Fruit fly (Drosophila melanogaster) whole organism, adult: ENCODE data around the gene CG4270.

Experiments used
- CG11617 ChIP-seq: fragments of 200-800 bp; sonication (Bioruptor generic); optimal IDR thresholded peaks from 2 replicates; lab custom pipeline; 2017; ENCODE audit warnings: mild to moderate bottlenecking, missing biosample characterization, missing genetic modification reagents, missing genetic modification characterization
- CG12768 ChIP-seq: fragments of 200-800 bp; sonication (Bioruptor generic); optimal IDR thresholded peaks from 2 replicates; lab custom pipeline; 2017; ENCODE audit warnings: missing biosample characterization, missing genetic modification characterization, mild to moderate bottlenecking, moderate library complexity, missing genetic modification reagents
- CG14711 ChIP-seq: fragments of 200-800 bp; sonication (Bioruptor generic); optimal IDR thresholded peaks from 2 replicates; lab custom pipeline; 2018; ENCODE audit warnings: missing biosample characterization, mild to moderate bottlenecking, missing genetic modification characterization, moderate library complexity
- CG1620 ChIP-seq: fragments of 200-800 bp; sonication (Bioruptor generic); optimal IDR thresholded peaks from 2 replicates; lab custom pipeline; 2016; ENCODE audit warnings: missing biosample characterization, missing genetic modification characterization
- CG33017 ChIP-seq: fragments of 200-800 bp; sonication (Bioruptor generic); optimal IDR thresholded peaks from 2 replicates; lab custom pipeline; 2018; ENCODE audit warnings: missing biosample characterization, mild to moderate bottlenecking, missing genetic modification characterization, moderate library complexity
- CG5204 ChIP-seq: fragments of 200-800 bp; sonication (Bioruptor generic); optimal IDR thresholded peaks from 2 replicates; lab custom pipeline; 2016; ENCODE audit warnings: missing biosample characterization, missing genetic modification characterization
- CG7045 ChIP-seq: fragments of 200-800 bp; sonication (Bioruptor generic); optimal IDR thresholded peaks from 2 replicates; lab custom pipeline; 2017; ENCODE audit warnings: missing biosample characterization, mild to moderate bottlenecking, missing genetic modification characterization
- CG7101 ChIP-seq: fragments of 200-800 bp; sonication (Bioruptor generic); optimal IDR thresholded peaks from 2 replicates; lab custom pipeline; 2018; ENCODE audit warnings: missing biosample characterization, mild to moderate bottlenecking, missing genetic modification characterization, moderate library complexity
- Clk ChIP-seq: fragments of 200-800 bp; sonication (Bioruptor generic); optimal IDR thresholded peaks from 2 replicates; lab custom pipeline; 2017; ENCODE audit warnings: missing biosample characterization, missing genetic modification characterization
- Crg-1 ChIP-seq: fragments of 200-800 bp; sonication (Bioruptor generic); optimal IDR thresholded peaks from 2 replicates; lab custom pipeline; 2016; ENCODE audit warnings: missing biosample characterization, missing genetic modification characterization
- Hr96 ChIP-seq: fragments of 200-800 bp; sonication (Bioruptor generic); optimal IDR thresholded peaks from 2 replicates; lab custom pipeline; 2016; ENCODE audit warnings: missing biosample characterization, missing genetic modification characterization
- Mnt ChIP-seq: fragments of 200-800 bp; sonication (Bioruptor generic); optimal IDR thresholded peaks from 2 replicates; lab custom pipeline; 2016; ENCODE audit warnings: missing biosample characterization, mild to moderate bottlenecking, missing genetic modification characterization
- bab1 ChIP-seq: fragments of 200-800 bp; sonication (Bioruptor generic); optimal IDR thresholded peaks from 3 replicates; lab custom pipeline; 2019; ENCODE audit warnings: missing biosample characterization, mild to moderate bottlenecking, missing genetic modification characterization, moderate library complexity
- cic ChIP-seq: fragments of 200-800 bp; sonication (Bioruptor generic); optimal IDR thresholded peaks from 2 replicates; lab custom pipeline; 2017; ENCODE audit warnings: missing biosample characterization, mild to moderate bottlenecking, missing genetic modification characterization, moderate library complexity
- cnc ChIP-seq, 2 experiments: fragments of >200 bp; optimal IDR thresholded peaks; 2 replicates each; lab custom pipeline; 2017
- kay ChIP-seq: fragments of 200-800 bp; sonication (Bioruptor generic); peaks from one replicate; lab custom pipeline; 2016; ENCODE audit warnings: missing biosample characterization, missing genetic modification characterization, borderline replicate concordance
- ovo ChIP-seq: fragments of 200-800 bp; sonication (Bioruptor generic); optimal IDR thresholded peaks from 2 replicates; lab custom pipeline; 2016; ENCODE audit warnings: missing biosample characterization, missing genetic modification characterization
- pad ChIP-seq: fragments of 200-800 bp; sonication (Bioruptor generic); optimal IDR thresholded peaks from 3 replicates; lab custom pipeline; 2017; ENCODE audit warnings: missing biosample characterization, missing genetic modification characterization, mild to moderate bottlenecking, moderate library complexity, missing genetic modification reagents
- tj ChIP-seq: fragments of 200-800 bp; sonication (Bioruptor generic); optimal IDR thresholded peaks from 3 replicates; lab custom pipeline; 2017; ENCODE audit warnings: missing biosample characterization, mild to moderate bottlenecking, missing genetic modification characterization, moderate library complexity
- toe ChIP-seq: fragments of 200-800 bp; sonication (Bioruptor generic); optimal IDR thresholded peaks from 2 replicates; lab custom pipeline; 2016; ENCODE audit warnings: missing biosample characterization, missing genetic modification characterization

Gene CG4270

dm6 chr2L:2221649-2222150, 41.5 kb upstream of the CG4270 start:
- TF ChIP-seq CG7045 (peak; percentile 99), CG5204 (GFP tag; lab: Kevin White, UChicago) (peak; percentile 99), Mnt (GFP tag; lab: Kevin White, UChicago) (peak; percentile 98), kay (GFP tag; lab: Kevin White, UChicago) (peak; percentile 96), CG12768 (GFP tag; lab: Kevin White, UChicago) (peak; percentile 99), CG1620 (GFP tag; lab: Kevin White, UChicago) (peak; percentile 98), ovo (GFP tag; lab: Kevin White, UChicago) (peak; percentile 98), bab1 (peak; percentile 99), cic (peak; percentile 99), CG11617 (GFP tag; lab: Kevin White, UChicago) (peak; percentile 99), toe (GFP tag; lab: Kevin White, UChicago) (peak; percentile 97), pad (GFP tag; lab: Kevin White, UChicago) (peak; percentile 96), tj (GFP tag; lab: Kevin White, UChicago) (peak; percentile 95), CG33017 (tag; lab: Kevin White, UChicago) (peak; percentile 100), Crg-1 (GFP tag; lab: Kevin White, UChicago) (peak; percentile 99), CG14711 (tag; lab: Kevin White, UChicago) (peak; percentile 96), Clk (GFP tag; lab: Kevin White, UChicago) (peak; percentile 96), Hr96 (GFP tag; lab: Kevin White, UChicago) (peak; percentile 96), CG7101 (tag; lab: Kevin White, UChicago) (peak; percentile 99), cnc (optimal IDR thresholded peaks at IDR 0.05; lab: Kevin White, UChicago) (no peak)

dm6 chr2L:2222377-2222776, 40.9 kb upstream of the CG4270 start:
- TF ChIP-seq bab1 (peak; percentile 5), ovo (GFP tag; lab: Kevin White, UChicago) (no peak), CG7045 (no peak), kay (GFP tag; lab: Kevin White, UChicago) (peak; percentile 56)

- peak; percentile 97 for TF ChIP-seq kay (GFP tag; lab: Kevin White, UChicago)
- TF ChIP-seq toe (GFP tag; lab: Kevin White, UChicago), result peak; percentile 96
- TF ChIP-seq cic, result peak; percentile 62
- peak; percentile 96 for TF ChIP-seq CG5204 (GFP tag; lab: Kevin White, UChicago)
- peak; percentile 90 for TF ChIP-seq bab1
- TF ChIP-seq CG7101 (tag; lab: Kevin White, UChicago), result peak; percentile 94
- peak; percentile 92 for TF ChIP-seq Mnt (GFP tag; lab: Kevin White, UChicago)
- peak; percentile 89 for TF ChIP-seq CG7045
- TF ChIP-seq CG33017 (tag; lab: Kevin White, UChicago), result peak; percentile 89
- peak; percentile 96 for TF ChIP-seq Hr96 (GFP tag; lab: Kevin White, UChicago)
- TF ChIP-seq CG12768 (GFP tag; lab: Kevin White, UChicago), result peak; percentile 92
- no peak for TF ChIP-seq cnc (optimal IDR thresholded peaks at IDR 0.05; lab: Kevin White, UChicago)
- peak; percentile 88 for TF ChIP-seq CG14711 (tag; lab: Kevin White, UChicago)
- peak; percentile 88 for TF ChIP-seq ovo (GFP tag; lab: Kevin White, UChicago)
- peak; percentile 96 for TF ChIP-seq CG1620 (GFP tag; lab: Kevin White, UChicago)
- peak; percentile 87 for TF ChIP-seq pad (GFP tag; lab: Kevin White, UChicago)
- peak; percentile 93 for TF ChIP-seq tj (GFP tag; lab: Kevin White, UChicago)
- TF ChIP-seq Crg-1 (GFP tag; lab: Kevin White, UChicago), result peak; percentile 95
- TF ChIP-seq Clk (GFP tag; lab: Kevin White, UChicago), result peak; percentile 87
- peak; percentile 95 for TF ChIP-seq CG11617 (GFP tag; lab: Kevin White, UChicago)
Measured at dm6 chr2L:2226259-2227121, 36.8 kb upstream of the CG4270 start, which contains the start of the genes CG15387 and sau. CG15387 (minus strand) TSS chr2L:2226294. sau (plus strand) TSS chr2L:2226342.

- TF ChIP-seq CG7045 (peak; percentile 23), CG33017 (tag; lab: Kevin White, UChicago) (peak; percentile 40), kay (GFP tag; lab: Kevin White, UChicago) (peak; percentile 84), CG7101 (tag; lab: Kevin White, UChicago) (peak; percentile 49), CG14711 (tag; lab: Kevin White, UChicago) (peak; percentile 7), CG1620 (GFP tag; lab: Kevin White, UChicago) (peak; percentile 9), cnc (optimal IDR thresholded peaks at IDR 0.05; lab: Kevin White, UChicago) (no peak), CG11617 (GFP tag; lab: Kevin White, UChicago) (no peak)
Measured at dm6 chr2L:2227316-2227715, 35.9 kb upstream of the CG4270 start.

- peak; percentile 1 for TF ChIP-seq kay (GFP tag; lab: Kevin White, UChicago)
- no peak for TF ChIP-seq CG33017 (tag; lab: Kevin White, UChicago)
- TF ChIP-seq CG7101 (tag; lab: Kevin White, UChicago), result no peak
- TF ChIP-seq cic, result peak; percentile 61
- peak; percentile 51 for TF ChIP-seq Mnt (GFP tag; lab: Kevin White, UChicago)
- TF ChIP-seq tj (GFP tag; lab: Kevin White, UChicago), result no peak
- peak; percentile 39 for TF ChIP-seq pad (GFP tag; lab: Kevin White, UChicago)
- TF ChIP-seq CG12768 (GFP tag; lab: Kevin White, UChicago), result peak; percentile 66
- no peak for TF ChIP-seq CG1620 (GFP tag; lab: Kevin White, UChicago)
Measured at dm6 chr2L:2228179-2228849, 34.9 kb upstream of the CG4270 start.
